Fruit fly (Drosophila melanogaster) whole organism, prepupa: ENCODE data around the gene CG42502.

Experiments
- CG11294 ChIP-seq: fragments of 200-800 bp; sonication (Bioruptor generic); IDR thresholded peaks from 2 replicates; pipeline ENCODE4 v1.3.6; 2022; ENCODE audit warnings: missing biosample characterization, missing genetic modification characterization
- CG16779 ChIP-seq: fragments of 200-800 bp; sonication (Bioruptor generic); optimal IDR thresholded peaks from 3 replicates; lab custom pipeline; 2017; ENCODE audit warnings: missing biosample characterization, mild to moderate bottlenecking, missing genetic modification characterization
- CG32006 ChIP-seq: fragments of 200-800 bp; sonication (Bioruptor generic); optimal IDR thresholded peaks from 3 replicates; lab custom pipeline; 2017; ENCODE audit warnings: missing biosample characterization, mild to moderate bottlenecking, missing genetic modification characterization
- CG6276 ChIP-seq: fragments of 200-800 bp; sonication (Bioruptor generic); optimal IDR thresholded peaks from 2 replicates; lab custom pipeline; 2017; ENCODE audit warnings: missing biosample characterization, mild to moderate bottlenecking, missing genetic modification characterization
- CG6792 ChIP-seq: fragments of 200-800 bp; sonication (Bioruptor generic); optimal IDR thresholded peaks from 3 replicates; lab custom pipeline; 2016; ENCODE audit warnings: missing biosample characterization, missing genetic modification characterization
- CG6808 ChIP-seq: fragments of 200-800 bp; sonication (Bioruptor generic); optimal IDR thresholded peaks from 3 replicates; lab custom pipeline; 2017; ENCODE audit warnings: missing biosample characterization, missing genetic modification characterization, mild to moderate bottlenecking, moderate library complexity, missing genetic modification reagents
- Hr4 ChIP-seq: fragments of 200-800 bp; sonication (Bioruptor generic); optimal IDR thresholded peaks from 3 replicates; lab custom pipeline; 2016; ENCODE audit warnings: missing biosample characterization, missing genetic modification characterization
- cyc ChIP-seq: fragments of 200-800 bp; sonication (Bioruptor generic); optimal IDR thresholded peaks from 3 replicates; lab custom pipeline; 2016; ENCODE audit warnings: missing biosample characterization, missing genetic modification characterization

dm6 chr2L:18787415-18787989, 23.6 kb downstream of the CG42502 start:
- TF ChIP-seq cyc (GFP tag; lab: Kevin White, UChicago): no peak
- no peak for TF ChIP-seq CG16779
- TF ChIP-seq CG6792 (GFP tag; lab: Kevin White, UChicago): no peak
- TF ChIP-seq CG6276: no peak
- no peak for TF ChIP-seq CG11294 (GFP tag; lab: Robert Waterston, UW)
- no peak for TF ChIP-seq CG6808 (GFP tag; lab: Kevin White, UChicago)
- TF ChIP-seq CG32006 (GFP tag; lab: Kevin White, UChicago): no peak
- no peak for TF ChIP-seq Hr4 (GFP tag; lab: Kevin White, UChicago)
